Fruit fly (Drosophila melanogaster) whole organism, embryonic: ENCODE measurements around the gene CG42272.

Experiments used
- CG14710 ChIP-seq: fragments of 200-800 bp; sonication (Bioruptor generic); optimal IDR thresholded peaks from 3 replicates; lab custom pipeline; 2019; ENCODE audit warnings: missing biosample characterization, mild to moderate bottlenecking, missing genetic modification characterization, moderate library complexity
- CG14965 ChIP-seq: fragments of 200-800 bp; sonication (Bioruptor generic); optimal IDR thresholded peaks from 2 replicates; lab custom pipeline; 2016; ENCODE audit warnings: missing biosample characterization, missing genetic modification characterization, borderline replicate concordance
- CG4282 ChIP-seq: fragments of 200-800 bp; sonication (Bioruptor generic); optimal IDR thresholded peaks from 2 replicates; lab custom pipeline; 2016; ENCODE audit warnings: missing biosample characterization, missing genetic modification characterization
- CG7987 ChIP-seq: fragments of 200-800 bp; sonication (Bioruptor generic); optimal IDR thresholded peaks from 2 replicates; lab custom pipeline; 2018; ENCODE audit warnings: missing biosample characterization, mild to moderate bottlenecking, missing genetic modification characterization, moderate library complexity
- CG8290 ChIP-seq, 3 experiments: fragments of 200-800 bp; sonication (Bioruptor generic); optimal IDR thresholded peaks; 2 replicates each; lab custom pipeline; 2016 to 2019; ENCODE audit warnings: missing biosample characterization in 3 of 3, missing genetic modification characterization in 3 of 3, mild to moderate bottlenecking in 2 of 3, moderate library complexity in 1 of 3
- E2f2 ChIP-seq: fragments of 200-800 bp; sonication (Bioruptor generic); IDR thresholded peaks from 2 replicates; pipeline ENCODE4 v1.3.6; 2022; ENCODE audit warnings: missing biosample characterization, missing genetic modification characterization
- Lhr ChIP-seq: fragments of 200-800 bp; sonication (Bioruptor generic); optimal IDR thresholded peaks from 3 replicates; lab custom pipeline; 2017; ENCODE audit warnings: mild to moderate bottlenecking, missing biosample characterization, missing genetic modification reagents, missing genetic modification characterization
- NC2β ChIP-seq: fragments of 200-800 bp; sonication (Bioruptor generic); optimal IDR thresholded peaks from 2 replicates; lab custom pipeline; 2016; ENCODE audit warnings: missing biosample characterization, missing genetic modification characterization
- Ssrp ChIP-seq: fragments of 200-800 bp; sonication (Bioruptor generic); optimal IDR thresholded peaks from 2 replicates; lab custom pipeline; 2018; ENCODE audit warnings: missing biosample characterization, mild to moderate bottlenecking, missing genetic modification characterization, moderate library complexity
- cato ChIP-seq: fragments of 200-800 bp; sonication (Bioruptor generic); optimal IDR thresholded peaks from 2 replicates; lab custom pipeline; 2016; ENCODE audit warnings: missing biosample characterization, missing genetic modification characterization, borderline replicate concordance
- dmrt11E ChIP-seq: fragments of 200-800 bp; sonication (Bioruptor generic); optimal IDR thresholded peaks from 3 replicates; lab custom pipeline; 2018; ENCODE audit warnings: missing biosample characterization, mild to moderate bottlenecking, missing genetic modification characterization, moderate library complexity
- pfk ChIP-seq: fragments of 200-800 bp; sonication (Bioruptor generic); optimal IDR thresholded peaks from 2 replicates; lab custom pipeline; 2018; ENCODE audit warnings: missing biosample characterization, mild to moderate bottlenecking, missing genetic modification characterization, moderate library complexity
- wdn ChIP-seq: fragments of 200-800 bp; sonication (Bioruptor generic); IDR thresholded peaks from 2 replicates; pipeline ENCODE4 v1.3.6; 2022; ENCODE audit warnings: missing biosample characterization, missing genetic modification characterization

DNA sequence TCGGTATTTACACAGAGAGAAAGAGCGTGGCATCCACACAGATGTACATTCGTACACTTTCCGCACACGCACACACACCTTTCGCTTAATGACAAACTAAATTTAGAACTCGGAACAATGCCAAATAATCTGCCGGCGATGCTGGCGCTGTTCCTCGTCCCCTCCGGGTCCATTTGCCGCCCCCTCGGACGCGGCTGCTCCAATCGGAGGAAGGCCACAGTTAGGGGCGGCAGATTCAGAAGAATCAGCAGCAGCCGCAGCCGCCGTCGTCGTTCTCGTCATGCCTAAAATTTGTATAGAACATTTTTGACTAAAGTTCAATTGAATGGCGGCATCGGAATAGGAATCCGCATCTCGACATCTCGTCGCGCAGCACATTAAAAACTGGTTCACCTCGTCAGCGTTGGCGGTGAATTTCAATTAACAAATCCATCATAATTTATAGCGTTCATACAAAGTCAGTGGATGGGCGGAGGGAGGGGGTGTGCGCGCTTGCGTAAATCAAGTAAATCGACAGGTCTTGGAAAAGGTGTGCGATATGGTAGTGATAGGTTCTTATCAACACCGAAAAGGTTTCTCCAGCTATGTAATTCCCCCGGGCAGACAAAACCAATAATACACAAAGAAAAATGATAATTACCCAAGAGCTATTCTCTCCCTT lies 5.8 kb downstream of the CG42272 start:
- TF ChIP-seq E2f2 (GFP tag; lab: Robert Waterston, UW) (no peak), pfk (no peak), CG14710 (tag; lab: Kevin White, UChicago) (no peak), wdn (GFP tag; lab: Robert Waterston, UW) (no peak), Lhr (GFP tag; lab: Kevin White, UChicago) (no peak), CG7987 (GFP tag; lab: Kevin White, UChicago) (no peak), NC2β (GFP tag; lab: Kevin White, UChicago) (no peak), CG8290 (GFP tag; optimal IDR thresholded peaks at IDR 0.05; lab: Kevin White, UChicago) (no peak), CG8290 (tag; optimal IDR thresholded peaks at IDR 0.05; lab: Kevin White, UChicago) (no peak), cato (no peak), Ssrp (no peak), dmrt11E (no peak), CG14965 (GFP tag; lab: Kevin White, UChicago) (no peak), CG4282 (GFP tag; lab: Kevin White, UChicago) (no peak)
